Worm (Caenorhabditis elegans) whole organism, L3 larva: ENCODE results near the gene sec-6.

ENCODE experiments used
- R02D3.7 ChIP-seq: fragments of 150-350 bp; optimal IDR thresholded peaks from 2 replicates; lab custom pipeline; 2014; ENCODE audit warnings: missing biosample characterization, missing genetic modification characterization
- ZK546.5 ChIP-seq: sonication (generic microtip); optimal IDR thresholded peaks from 2 replicates; lab custom pipeline; 2017; ENCODE audit warnings: missing biosample characterization, missing genetic modification characterization
- ama-1 ChIP-seq: fragments of 150-350 bp; optimal IDR thresholded peaks from 2 replicates; lab custom pipeline; 2018
- ceh-16 ChIP-seq: sonication (generic microtip); optimal IDR thresholded peaks from 2 replicates; lab custom pipeline; 2017; ENCODE audit warnings: missing biosample characterization, missing genetic modification characterization
- ceh-28 ChIP-seq: fragments of 150-350 bp; optimal IDR thresholded peaks from 2 replicates; lab custom pipeline; 2014; ENCODE audit warnings: missing biosample characterization, missing genetic modification reagents, missing genetic modification characterization
- ceh-82 ChIP-seq: fragments of 150-350 bp; optimal IDR thresholded peaks from 2 replicates; lab custom pipeline; 2014; ENCODE audit warnings: missing biosample characterization, missing genetic modification characterization
- ceh-9 ChIP-seq: sonication (generic microtip); optimal IDR thresholded peaks from 2 replicates; lab custom pipeline; 2018; ENCODE audit warnings: missing biosample characterization, missing genetic modification characterization
- egl-27 ChIP-seq: sonication (generic microtip); optimal IDR thresholded peaks from 4 replicates; lab custom pipeline; 2017; ENCODE audit warnings: missing biosample characterization, missing genetic modification reagents, missing genetic modification characterization
- egl-5 ChIP-seq: fragments of 150-350 bp; optimal IDR thresholded peaks from 2 replicates; lab custom pipeline; 2017; ENCODE audit warnings: missing biosample characterization, missing genetic modification reagents, missing genetic modification characterization, inconsistent platforms
- elt-3 ChIP-seq, 3 experiments: fragments of 150-350 bp in 1 of 3; sonication (generic microtip) in 2 of 3; optimal IDR thresholded peaks; 2 replicates in 2 of 3; 4 replicates in 1 of 3; lab custom pipeline; 2014 to 2017; ENCODE audit warnings: missing biosample characterization in 3 of 3, missing genetic modification characterization in 3 of 3
- eor-1 ChIP-seq, 2 experiments: fragments of 150-350 bp; optimal IDR thresholded peaks; 2 replicates each; lab custom pipeline; 2014 to 2018; ENCODE audit warnings: missing biosample characterization in 2 of 2, missing genetic modification characterization in 2 of 2
- fkh-2 ChIP-seq: fragments of 150-350 bp; optimal IDR thresholded peaks from 2 replicates; lab custom pipeline; 2014; ENCODE audit warnings: missing biosample characterization, missing genetic modification reagents, missing genetic modification characterization
- fos-1 ChIP-seq: fragments of 150-350 bp; optimal IDR thresholded peaks from 2 replicates; lab custom pipeline; 2014; ENCODE audit warnings: missing biosample characterization, missing genetic modification characterization
- hmg-11 ChIP-seq: sonication (generic microtip); optimal IDR thresholded peaks from 2 replicates; lab custom pipeline; 2016; ENCODE audit warnings: missing genetic modification characterization, missing compliant biosample characterization
- jun-1 ChIP-seq: fragments of 150-350 bp; optimal IDR thresholded peaks from 2 replicates; lab custom pipeline; 2014; ENCODE audit warnings: missing biosample characterization, missing genetic modification reagents, missing genetic modification characterization
- lin-15B ChIP-seq: fragments of 150-350 bp; optimal IDR thresholded peaks from 2 replicates; lab custom pipeline; 2014; ENCODE audit warnings: missing biosample characterization, missing genetic modification characterization
- lin-39 ChIP-seq: fragments of 150-350 bp; optimal IDR thresholded peaks from 2 replicates; lab custom pipeline; 2018; ENCODE audit warnings: missing biosample characterization, missing genetic modification reagents, missing genetic modification characterization
- lsy-12 ChIP-seq: sonication (generic microtip); optimal IDR thresholded peaks from 2 replicates; lab custom pipeline; 2016; ENCODE audit warnings: mild to moderate bottlenecking, missing genetic modification characterization, missing compliant biosample characterization
- mdl-1 ChIP-seq: fragments of 150-350 bp; optimal IDR thresholded peaks from 2 replicates; lab custom pipeline; 2014; ENCODE audit warnings: missing biosample characterization, missing genetic modification characterization
- mml-1 ChIP-seq: fragments of 150-350 bp; sonication (generic microtip); optimal IDR thresholded peaks from 3 replicates; lab custom pipeline; 2014; ENCODE audit warnings: missing biosample characterization, missing genetic modification characterization
- nhr-11 ChIP-seq: fragments of 150-350 bp; optimal IDR thresholded peaks from 2 replicates; lab custom pipeline; 2014; ENCODE audit warnings: missing biosample characterization, missing genetic modification characterization
- nhr-23 ChIP-seq: fragments of 150-350 bp; optimal IDR thresholded peaks from 2 replicates; lab custom pipeline; 2014; ENCODE audit warnings: missing biosample characterization, missing genetic modification reagents, missing genetic modification characterization
- nhr-25 ChIP-seq: sonication (generic microtip); optimal IDR thresholded peaks from 2 replicates; lab custom pipeline; 2017; ENCODE audit warnings: missing biosample characterization, missing genetic modification characterization
- nhr-43 ChIP-seq: sonication (generic microtip); optimal IDR thresholded peaks from 2 replicates; lab custom pipeline; 2016; ENCODE audit warnings: mild to moderate bottlenecking, missing genetic modification characterization, missing compliant biosample characterization; ENCODE audit not compliant: poor library complexity, severe bottlenecking
- nhr-67 ChIP-seq: fragments of 150-350 bp; optimal IDR thresholded peaks from 2 replicates; lab custom pipeline; 2014; ENCODE audit warnings: missing biosample characterization, missing genetic modification characterization
- nhr-76 ChIP-seq: fragments of 150-350 bp; sonication (generic microtip); optimal IDR thresholded peaks from 5 replicates; lab custom pipeline; 2014; ENCODE audit warnings: missing biosample characterization, missing genetic modification characterization
- nhr-77 ChIP-seq: fragments of 150-350 bp; optimal IDR thresholded peaks from 2 replicates; lab custom pipeline; 2014; ENCODE audit warnings: missing biosample characterization, missing genetic modification characterization
- pqm-1 ChIP-seq: fragments of 150-350 bp; optimal IDR thresholded peaks from 2 replicates; lab custom pipeline; 2017; ENCODE audit warnings: missing biosample characterization, missing genetic modification characterization, inconsistent platforms
- skn-1 ChIP-seq: fragments of 150-350 bp; optimal IDR thresholded peaks from 2 replicates; lab custom pipeline; 2014; ENCODE audit warnings: missing biosample characterization, missing genetic modification characterization
- tbx-2 ChIP-seq: sonication (generic microtip); optimal IDR thresholded peaks from 2 replicates; lab custom pipeline; 2016; ENCODE audit warnings: mild to moderate bottlenecking, missing genetic modification characterization, missing compliant biosample characterization
- unc-39 ChIP-seq: sonication (generic microtip); optimal IDR thresholded peaks from 4 replicates; lab custom pipeline; 2017; ENCODE audit warnings: missing biosample characterization, missing genetic modification characterization
- unc-62 ChIP-seq: fragments of 150-350 bp; sonication (generic microtip); optimal IDR thresholded peaks from 4 replicates; lab custom pipeline; 2014; ENCODE audit warnings: missing biosample characterization, missing genetic modification reagents, missing genetic modification characterization

Gene sec-6

DNA sequence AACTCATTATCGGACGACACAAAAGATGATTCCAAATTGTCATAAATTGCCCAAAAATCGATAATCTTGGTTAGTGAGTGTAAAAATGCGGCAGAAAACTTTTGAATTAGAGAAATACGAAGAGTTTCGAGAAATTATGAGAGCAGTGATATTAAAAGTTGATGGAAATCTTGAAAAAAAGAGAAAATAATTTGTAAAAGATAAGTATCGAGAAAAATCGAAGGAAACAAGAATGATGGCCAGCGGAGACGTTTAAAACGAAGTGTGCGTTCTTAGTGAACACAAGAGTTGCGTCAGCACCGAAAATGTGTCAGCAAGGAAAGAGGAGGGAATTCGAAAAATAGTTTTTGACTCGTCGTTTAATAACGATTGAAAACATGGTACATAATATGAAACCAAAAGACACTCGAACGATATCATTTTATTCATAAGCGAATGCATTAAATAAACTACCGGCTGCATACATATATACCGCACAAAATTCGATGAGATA, 30.5 kb downstream of the sec-6 start, which contains the start of gene ndx-6 (continued):
- TF ChIP-seq ceh-16 (tag; lab: Kevin White, UChicago), result no peak
- TF ChIP-seq fkh-2 (tag; lab: Kevin White, UChicago), result no peak
- no peak for TF ChIP-seq nhr-77 (tag; lab: Kevin White, UChicago)
- TF ChIP-seq fos-1 (tag; lab: Kevin White, UChicago), result no peak
- TF ChIP-seq R02D3.7 (tag; lab: Kevin White, UChicago), result peak; percentile 61
- TF ChIP-seq ceh-82, result peak; percentile 11
- no peak for TF ChIP-seq ZK546.5 (tag; lab: Kevin White, UChicago)
- peak; percentile 92 for TF ChIP-seq nhr-25 (tag; lab: Kevin White, UChicago)
- no peak for TF ChIP-seq egl-27 (tag; lab: Kevin White, UChicago)
- TF ChIP-seq nhr-43, result peak; percentile 86
- peak; percentile 75 for TF ChIP-seq lin-15B
- no peak for TF ChIP-seq mdl-1 (tag; lab: Kevin White, UChicago)
- peak; percentile 73 for TF ChIP-seq ama-1 (lab: Kevin White, UChicago)
- no peak for TF ChIP-seq unc-62 (GFP tag; lab: Kevin White, UChicago)
- no peak for TF ChIP-seq nhr-11
- TF ChIP-seq eor-1 (tag; optimal IDR thresholded peaks at IDR 0.05; lab: Kevin White, UChicago), result no peak

- TF ChIP-seq R02D3.7 (tag; lab: Kevin White, UChicago) (no peak), skn-1 (tag; lab: Kevin White, UChicago) (no peak), nhr-23 (tag; lab: Kevin White, UChicago) (no peak), fos-1 (tag; lab: Kevin White, UChicago) (no peak), ceh-28 (tag; lab: Kevin White, UChicago) (no peak), nhr-43 (no peak), nhr-25 (tag; lab: Kevin White, UChicago) (no peak), elt-3 (tag; optimal IDR thresholded peaks at IDR 0.05; lab: Kevin White, UChicago) (no peak), ceh-16 (tag; lab: Kevin White, UChicago) (no peak), ceh-9 (tag; lab: Kevin White, UChicago) (no peak)
- TF ChIP-seq, all 47 proteins: peak for 0
Observed at ce11 chrII:5391447-5391846, 32.1 kb downstream of the sec-6 start.

ce11 chrII:5393090-5393489, 33.7 kb downstream of the sec-6 start, which contains the start of gene brap-2:
Gene brap-2, minus strand, starts transcription at chrII:5393190.
- TF ChIP-seq mdl-1 (tag; lab: Kevin White, UChicago) (no peak), tbx-2 (tag; lab: Kevin White, UChicago) (no peak), lsy-12 (tag; lab: Kevin White, UChicago) (no peak), pqm-1 (tag; lab: Kevin White, UChicago) (no peak), eor-1 (tag; optimal IDR thresholded peaks at IDR 0.05; lab: Kevin White, UChicago) (no peak), jun-1 (tag; lab: Kevin White, UChicago) (no peak), egl-5 (no peak), nhr-43 (no peak), lin-39 (tag; lab: Kevin White, UChicago) (no peak), unc-62 (GFP tag; lab: Kevin White, UChicago) (no peak)
- TF ChIP-seq, all 47 proteins: peak for 0

- TF ChIP-seq unc-39 (tag; lab: Kevin White, UChicago) (no peak), nhr-77 (tag; lab: Kevin White, UChicago) (no peak), lin-39 (tag; lab: Kevin White, UChicago) (no peak), ceh-28 (tag; lab: Kevin White, UChicago) (no peak), mml-1 (no peak), ZK546.5 (tag; lab: Kevin White, UChicago) (no peak), elt-3 (tag; optimal IDR thresholded peaks at IDR 0.05; lab: Kevin White, UChicago) (no peak), R02D3.7 (tag; lab: Kevin White, UChicago) (no peak), egl-5 (no peak), nhr-67 (no peak), nhr-76 (tag; lab: Kevin White, UChicago) (no peak), lsy-12 (tag; lab: Kevin White, UChicago) (no peak)
- TF ChIP-seq, all 47 proteins: peak for 0
Observed at ce11 chrII:5395594-5395993, 36.2 kb downstream of the sec-6 start, which contains the start of gene pink-1. Gene pink-1, minus strand, starts transcription at chrII:5395694.

ce11 chrII:5398779-5399178, 39.4 kb downstream of the sec-6 start, which contains the start of gene fbxl-3:
Gene fbxl-3, minus strand, starts transcription at chrII:5398902.
- no peak for TF ChIP-seq egl-27 (tag; lab: Kevin White, UChicago)
- TF ChIP-seq hmg-11, result peak; percentile 22
